Fruit fly (Drosophila melanogaster): ENCODE data around the gene CG9338.
A peak's percentile ranks its signal among the peaks of the same experiment; 100 is the strongest.

Gene CG9338

DNA sequence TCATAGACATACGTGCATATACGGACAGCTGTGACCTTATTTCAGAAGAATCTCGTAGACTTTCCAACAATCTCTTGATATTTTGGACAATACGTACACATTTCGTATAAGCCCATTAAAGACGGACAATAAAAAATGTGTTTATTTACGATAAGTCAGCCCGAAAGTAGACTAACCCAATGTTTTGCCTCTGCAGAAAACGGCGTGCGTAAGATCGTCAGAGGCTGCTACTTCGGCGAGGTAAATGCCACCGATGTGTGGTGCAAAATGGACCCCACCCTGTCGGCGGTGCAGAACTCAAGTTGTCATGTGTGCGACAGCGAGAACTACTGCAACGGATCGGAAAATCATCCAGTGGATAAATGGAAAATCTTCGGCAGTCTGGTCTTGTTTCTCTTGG is 3.9 kb downstream of the CG9338 start:
- TF ChIP-seq CG34406 (GFP tag; optimal IDR thresholded peaks at IDR 0.05) = no peak
- TF ChIP-seq achi (GFP tag; optimal IDR thresholded peaks at IDR 0.05) = no peak
- TF ChIP-seq fkh (GFP tag; optimal IDR thresholded peaks at IDR 0.05) = peak; percentile 6
- no peak for TF ChIP-seq dsx (GFP tag; optimal IDR thresholded peaks at IDR 0.05; ENCODE audit: poor library complexity, severe bottlenecking)
- TF ChIP-seq CG3032 (tag; optimal IDR thresholded peaks at IDR 0.05) = no peak
- TF ChIP-seq CG6792 (GFP tag; optimal IDR thresholded peaks at IDR 0.05) = no peak

- TF ChIP-seq CG3032 (tag; optimal IDR thresholded peaks at IDR 0.05) (no peak), CG10631 (GFP tag; optimal IDR thresholded peaks at IDR 0.05) (no peak), CG11762 (GFP tag; optimal IDR thresholded peaks at IDR 0.05; ENCODE audit: insufficient read depth) (no peak), Eip78C (GFP tag) (peak; percentile 27), svp (GFP tag) (peak; percentile 54), salr (GFP tag; optimal IDR thresholded peaks at IDR 0.05) (no peak), lz (GFP tag; optimal IDR thresholded peaks at IDR 0.05) (no peak)
Observed at dm6 chr2L:20869804-20870295, 4.8 kb downstream of the CG9338 start, which contains the start of gene CG14401. Gene CG14401, plus strand, starts transcription at chr2L:20869854.

dm6 chr2L:20874514-20874913 is 9.5 kb downstream of the CG9338 start:
- TF ChIP-seq Hr39 (GFP tag; optimal IDR thresholded peaks at IDR 0.05) (no peak), CG11294 (GFP tag; IDR thresholded peaks at IDR 0.05) (no peak), CG6163 (GFP tag; IDR thresholded peaks at IDR 0.05) (no peak), CG9139 (GFP tag; optimal IDR thresholded peaks at IDR 0.05) (no peak), Eip93F (GFP tag; optimal IDR thresholded peaks at IDR 0.05) (no peak), Eip75B (GFP tag; optimal IDR thresholded peaks at IDR 0.05) (no peak), fd59A (GFP tag; optimal IDR thresholded peaks at IDR 0.05) (no peak), dsx (GFP tag; optimal IDR thresholded peaks at IDR 0.05; ENCODE audit: poor library complexity, severe bottlenecking) (no peak), Hr4 (GFP tag; optimal IDR thresholded peaks at IDR 0.05) (no peak), acj6 (GFP tag; optimal IDR thresholded peaks at IDR 0.05) (no peak), Smox (GFP tag; optimal IDR thresholded peaks at IDR 0.05) (no peak), Sox102F (GFP tag; optimal IDR thresholded peaks at IDR 0.05) (no peak), CG4318 (GFP tag; optimal IDR thresholded peaks at IDR 0.05) (no peak), CG8632 (GFP tag; optimal IDR thresholded peaks at IDR 0.05) (no peak), pdm3 (GFP tag; optimal IDR thresholded peaks at IDR 0.05) (no peak), svp (GFP tag) (no peak), Ets96B (tag; optimal IDR thresholded peaks at IDR 0.05) (no peak), CG34406 (GFP tag; optimal IDR thresholded peaks at IDR 0.05) (no peak), CG6854 (GFP tag; optimal IDR thresholded peaks at IDR 0.05) (no peak)

DNA sequence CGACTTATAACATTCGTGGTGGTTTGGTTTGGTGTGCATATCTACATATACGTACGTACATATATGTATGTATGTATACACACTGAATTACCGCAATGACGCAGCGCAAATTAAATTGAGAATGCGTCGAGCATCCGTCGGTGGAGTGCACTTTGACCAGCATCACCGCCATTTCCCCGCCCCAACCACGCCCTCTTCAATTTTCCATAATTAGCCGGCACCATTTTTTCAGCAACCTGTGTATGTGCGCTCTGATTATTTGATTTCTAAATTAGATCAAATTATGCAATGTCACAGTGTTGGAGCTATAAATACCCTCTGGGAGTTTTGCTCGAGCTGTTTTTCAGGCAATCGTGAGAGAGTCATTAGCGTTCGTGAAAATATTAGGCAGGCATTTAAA is 13.0 kb downstream of the CG9338 start:
- peak; percentile 3 for TF ChIP-seq CG6808 (GFP tag; optimal IDR thresholded peaks at IDR 0.05)
- no peak for TF ChIP-seq esn (GFP tag; optimal IDR thresholded peaks at IDR 0.05)
- TF ChIP-seq Eip93F (GFP tag; optimal IDR thresholded peaks at IDR 0.05) = no peak
- TF ChIP-seq ss (GFP tag; optimal IDR thresholded peaks at IDR 0.05) = peak; percentile 9 to 41
- peak; percentile 6 for TF ChIP-seq CG6854 (GFP tag; optimal IDR thresholded peaks at IDR 0.05)
- peak; percentile 5 for TF ChIP-seq CG6276 (GFP tag; optimal IDR thresholded peaks at IDR 0.05)
- TF ChIP-seq CG3032 (tag; optimal IDR thresholded peaks at IDR 0.05) = no peak

- TF ChIP-seq svp (GFP tag) = peak; percentile 80
- peak; percentile 43 for TF ChIP-seq Eip78C (GFP tag)
- no peak for TF ChIP-seq CG9139 (GFP tag; optimal IDR thresholded peaks at IDR 0.05)
Observed at dm6 chr2L:20878463-20878862, 13.4 kb downstream of the CG9338 start.
